Worm (Caenorhabditis elegans) whole organism, L3 larva: Measurements from ENCODE around the gene srw-13.

Experiments used
- lin-39 ChIP-seq: fragments of 150-350 bp; optimal IDR thresholded peaks from 2 replicates; lab custom pipeline; 2018; ENCODE audit warnings: missing biosample characterization, missing genetic modification reagents, missing genetic modification characterization
- skn-1 ChIP-seq: fragments of 150-350 bp; optimal IDR thresholded peaks from 2 replicates; lab custom pipeline; 2014; ENCODE audit warnings: missing biosample characterization, missing genetic modification characterization
- zag-1 ChIP-seq: fragments of 150-350 bp; optimal IDR thresholded peaks from 2 replicates; lab custom pipeline; 2014; ENCODE audit warnings: missing biosample characterization, missing genetic modification characterization

DNA sequence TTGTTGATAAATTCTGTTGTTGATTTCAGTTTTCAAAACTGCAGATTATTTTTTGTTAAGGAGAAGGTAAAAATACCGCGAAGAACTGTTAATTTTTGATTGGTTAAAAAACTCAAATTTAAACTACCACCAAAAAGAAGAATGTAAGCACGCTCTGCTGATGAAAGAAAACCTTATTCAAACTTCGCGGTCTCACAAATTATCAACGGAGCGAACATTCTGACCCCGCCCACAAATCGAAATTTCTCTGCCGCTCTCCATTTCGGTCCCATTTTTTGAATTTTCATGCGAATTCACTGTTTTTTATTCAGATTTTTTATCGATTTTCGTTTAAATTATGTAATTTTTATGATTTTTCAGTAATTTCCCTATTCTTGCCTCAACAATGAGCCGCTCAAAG lies 42.7 kb upstream of the srw-13 start, which contains the start of gene cyn-3:
- peak; percentile 71 for TF ChIP-seq lin-39 (tag; lab: Kevin White, UChicago)
- TF ChIP-seq skn-1 (tag; lab: Kevin White, UChicago) = peak; percentile 91
- no peak for TF ChIP-seq zag-1
